Worm (Caenorhabditis elegans) whole organism, late embryonic: ENCODE results near the gene cit-1.1.

Experiments
- hlh-8 ChIP-seq: sonication (generic microtip); optimal IDR thresholded peaks from 2 replicates; lab custom pipeline; 2016; ENCODE audit warnings: missing genotype, missing genetic modification characterization, missing compliant biosample characterization
- nhr-11 ChIP-seq: fragments of 150-350 bp; optimal IDR thresholded peaks from 2 replicates; lab custom pipeline; 2014; ENCODE audit warnings: missing biosample characterization, missing genetic modification characterization
- nhr-232 ChIP-seq: sonication (generic microtip); optimal IDR thresholded peaks from 2 replicates; lab custom pipeline; 2016; ENCODE audit warnings: missing genetic modification characterization, missing compliant biosample characterization
- pha-4 ChIP-seq: fragments of 150-350 bp; optimal IDR thresholded peaks from 2 replicates; lab custom pipeline; 2018; ENCODE audit warnings: missing biosample characterization, missing genetic modification reagents, missing genetic modification characterization
- pqm-1 ChIP-seq: sonication (generic microtip); optimal IDR thresholded peaks from 2 replicates; lab custom pipeline; 2016; ENCODE audit warnings: missing genetic modification characterization, missing compliant biosample characterization
- ref-2 ChIP-seq: sonication (generic microtip); optimal IDR thresholded peaks from 2 replicates; lab custom pipeline; 2016; ENCODE audit warnings: missing genetic modification characterization, missing compliant biosample characterization
- sox-2 ChIP-seq: fragments of 200-800 bp; sonication (Bioruptor generic); IDR thresholded peaks from 2 replicates; pipeline ENCODE4 v1.3.6; 2022; ENCODE audit warnings: missing genetic modification reagents, missing genetic modification characterization, missing compliant biosample characterization
- tbx-2 ChIP-seq: sonication (generic microtip); optimal IDR thresholded peaks from 2 replicates; lab custom pipeline; 2016; ENCODE audit warnings: missing genetic modification characterization, missing compliant biosample characterization

ce11 chrIII:8050944-8051343 is 41.3 kb upstream of the cit-1.1 start, which contains the start of gene K12H4.7:
- TF ChIP-seq ref-2 (tag; lab: Kevin White, UChicago) (no peak), hlh-8 (no peak), pqm-1 (tag; lab: Kevin White, UChicago) (no peak), tbx-2 (tag; lab: Kevin White, UChicago) (no peak), pha-4 (tag; lab: Kevin White, UChicago) (no peak), sox-2 (no peak), nhr-11 (tag; lab: Kevin White, UChicago) (no peak), nhr-232 (tag; lab: Kevin White, UChicago) (no peak)
